Fruit fly (Drosophila melanogaster): Measurements from ENCODE around the gene lbe.

dm6 chr3R:21392221-21392620, 54.1 kb downstream of the lbe start:
- TF ChIP-seq vri (GFP tag; optimal IDR thresholded peaks at IDR 0.05) (no peak), CG31627 (GFP tag; optimal IDR thresholded peaks at IDR 0.05) (no peak), cyc (GFP tag; optimal IDR thresholded peaks at IDR 0.05) (no peak), CG16779 (tag; optimal IDR thresholded peaks at IDR 0.05) (no peak), fd59A (GFP tag; optimal IDR thresholded peaks at IDR 0.05) (no peak), OdsH (GFP tag; optimal IDR thresholded peaks at IDR 0.05) (no peak), CG6792 (GFP tag; optimal IDR thresholded peaks at IDR 0.05) (no peak), Hr4 (GFP tag; optimal IDR thresholded peaks at IDR 0.05) (no peak)

Measured in whole organism, prepupa.